Worm (Caenorhabditis elegans) whole organism, L4/young adult: ENCODE measurements around the gene fcho-1.

Experiments
- W03F9.2 ChIP-seq: fragments of 150-350 bp; optimal IDR thresholded peaks from 2 replicates; lab custom pipeline; 2014; ENCODE audit warnings: missing biosample characterization, missing genetic modification characterization
- dao-5 ChIP-seq: sonication (generic microtip); optimal IDR thresholded peaks from 2 replicates; lab custom pipeline; 2016; ENCODE audit warnings: missing genotype, missing genetic modification characterization, moderate library complexity, missing compliant biosample characterization
- him-1 ChIP-seq: sonication (generic microtip); optimal IDR thresholded peaks from 2 replicates; lab custom pipeline; 2016; ENCODE audit warnings: missing genotype, missing genetic modification reagents, missing genetic modification characterization, missing compliant biosample characterization

ce11 chrII:1324017-1324416, 13.7 kb downstream of the fcho-1 start:
- TF ChIP-seq him-1 (tag; lab: Kevin White, UChicago) = no peak
- TF ChIP-seq W03F9.2 (tag; lab: Kevin White, UChicago) = no peak
- TF ChIP-seq dao-5 (tag; lab: Kevin White, UChicago) = no peak
